Worm (Caenorhabditis elegans): ENCODE data around the gene F26F2.13.

DNA sequence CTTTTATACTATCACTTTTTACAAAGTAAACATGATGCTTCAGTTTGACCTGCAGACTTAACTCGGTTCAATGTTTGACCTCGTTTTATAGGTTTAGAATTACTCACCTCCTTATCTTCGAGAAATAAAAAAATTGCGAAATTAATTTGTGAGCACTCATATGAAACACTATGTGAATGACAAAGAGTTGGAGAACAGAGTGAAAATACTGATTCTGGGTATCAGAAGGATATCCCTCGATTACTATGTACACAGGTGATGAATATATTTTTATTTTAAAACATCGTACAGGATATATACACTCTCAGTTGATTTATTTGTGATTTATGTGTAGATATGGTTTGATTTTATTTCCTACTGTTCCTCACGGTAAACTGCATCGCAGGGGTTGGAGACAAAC is 7.9 kb upstream of the F26F2.13 start, which contains the start of gene Y38H6C.23:
- TF ChIP-seq mdl-1 (tag; optimal IDR thresholded peaks at IDR 0.05) (no peak), ama-1 (optimal IDR thresholded peaks at IDR 0.05) (no peak), ceh-16 (tag; optimal IDR thresholded peaks at IDR 0.05) (no peak)

All from whole organism, L2 larva.